Worm (Caenorhabditis elegans): ENCODE results near the gene mam-1.

DNA sequence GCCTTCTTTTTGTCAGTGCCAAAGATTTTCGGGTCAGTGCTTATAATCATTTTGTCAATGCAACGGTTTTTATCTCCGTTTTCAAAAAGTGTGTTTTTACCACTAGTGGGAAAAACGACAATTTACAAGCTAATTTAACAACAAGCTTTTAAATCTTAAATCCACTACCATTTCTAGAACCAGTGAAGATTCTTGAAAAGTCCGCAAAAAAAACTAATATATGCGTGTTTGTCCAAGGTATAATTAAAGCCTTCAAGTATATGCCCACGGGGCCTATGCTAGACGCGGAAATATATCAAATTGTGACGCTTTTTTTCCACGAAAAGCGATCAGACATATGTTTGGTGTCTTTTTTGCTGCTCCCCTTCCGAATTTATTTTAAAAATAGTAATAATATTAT, 24.4 kb upstream of the mam-1 start:
- TF ChIP-seq flt-1 (GFP tag; IDR thresholded peaks at IDR 0.05) (no peak), T22C8.4 (GFP tag; IDR thresholded peaks at IDR 0.05) (no peak), med-1 (GFP tag; optimal IDR thresholded peaks at IDR 0.05; ENCODE audit: insufficient read depth) (no peak), ztf-29 (GFP tag; IDR thresholded peaks at IDR 0.05) (no peak), ztf-23 (GFP tag; IDR thresholded peaks at IDR 0.05) (no peak), tab-1 (GFP tag; IDR thresholded peaks at IDR 0.05) (no peak), ref-1 (GFP tag; conservative IDR thresholded peaks at IDR 0.05) (no peak), klf-2 (GFP tag; conservative IDR thresholded peaks at IDR 0.05) (no peak)
